Worm (Caenorhabditis elegans): ENCODE data around the gene F17C8.3.

- TF ChIP-seq ama-1 (optimal IDR thresholded peaks at IDR 0.05) (no peak), lin-11 (tag; optimal IDR thresholded peaks at IDR 0.05) (no peak)
Measured at ce11 chrIII:4731295-4731988, at the start of gene F17C8.3.
